Worm (Caenorhabditis elegans) whole organism, mixed stage, embryonic: ENCODE results near the gene F28A10.5.

Experiments
- ces-1 ChIP-seq: fragments of 150-350 bp; optimal IDR thresholded peaks from 2 replicates; lab custom pipeline; 2014; ENCODE audit warnings: missing biosample characterization, missing genetic modification reagents, missing genetic modification characterization
- elt-1 ChIP-seq: sonication (generic microtip); optimal IDR thresholded peaks from 2 replicates; lab custom pipeline; 2017; ENCODE audit warnings: missing genetic modification characterization, mild to moderate bottlenecking, missing compliant biosample characterization, antibody characterized with exemption, moderate library complexity, borderline replicate concordance; ENCODE audit not compliant: insufficient read depth
- lin-13 ChIP-seq: fragments of 150-350 bp; optimal IDR thresholded peaks from 2 replicates; lab custom pipeline; 2014; ENCODE audit warnings: missing biosample characterization, missing genetic modification characterization
- lin-32 ChIP-seq: fragments of 200-800 bp; sonication (Bioruptor generic); optimal IDR thresholded peaks from 2 replicates; lab custom pipeline; 2018; ENCODE audit warnings: mild to moderate bottlenecking, missing genetic modification characterization, missing compliant biosample characterization
- lsy-2 ChIP-seq: fragments of 150-350 bp; optimal IDR thresholded peaks from 2 replicates; lab custom pipeline; 2014; ENCODE audit warnings: missing biosample characterization, missing genetic modification characterization
- nhr-237 ChIP-seq: fragments of 150-350 bp; optimal IDR thresholded peaks from 2 replicates; lab custom pipeline; 2014; ENCODE audit warnings: missing biosample characterization, missing genetic modification characterization
- snpc-4 ChIP-seq: fragments of 150-350 bp; optimal IDR thresholded peaks from 2 replicates; lab custom pipeline; 2014; ENCODE audit warnings: missing biosample characterization, missing genetic modification characterization

DNA sequence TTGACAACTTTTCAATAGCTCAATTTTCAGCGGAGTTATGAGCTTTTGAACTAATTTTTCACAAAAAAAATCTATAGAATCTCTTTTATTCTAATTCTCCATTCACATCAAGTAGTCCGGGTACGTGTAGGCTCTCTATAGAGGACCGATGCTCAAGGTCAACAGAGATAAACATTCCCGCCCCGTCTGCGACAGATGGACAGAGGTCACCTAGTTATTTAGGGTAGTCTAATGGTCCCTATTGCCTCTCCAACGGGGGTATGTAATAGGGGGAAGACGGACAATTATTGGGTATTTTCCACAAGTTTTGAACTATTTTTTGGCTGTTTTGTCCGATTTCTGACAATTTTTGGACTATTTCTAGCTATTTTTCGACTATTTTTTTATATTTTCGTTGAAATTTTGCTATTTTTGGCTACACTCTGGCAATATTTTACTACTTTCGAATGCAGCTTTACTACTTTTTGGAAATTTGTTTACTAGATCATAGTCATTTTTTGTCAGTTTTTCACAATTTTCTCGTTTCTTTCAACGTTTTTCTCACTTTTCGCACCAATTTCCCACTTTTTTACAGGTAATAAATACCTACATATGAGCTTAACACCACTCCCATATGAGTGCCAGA, 17.9 kb upstream of the F28A10.5 start, which contains the start of gene fbxc-51:
- TF ChIP-seq snpc-4 (no peak), lin-32 (GFP tag; lab: Kevin White, UChicago) (peak; percentile 18), lsy-2 (no peak), nhr-237 (no peak), ces-1 (GFP tag; lab: Kevin White, UChicago) (no peak), elt-1 (no peak), lin-13 (tag; lab: Kevin White, UChicago) (no peak)
